Fruit fly (Drosophila melanogaster): ENCODE measurements around the gene CG1965.

DNA sequence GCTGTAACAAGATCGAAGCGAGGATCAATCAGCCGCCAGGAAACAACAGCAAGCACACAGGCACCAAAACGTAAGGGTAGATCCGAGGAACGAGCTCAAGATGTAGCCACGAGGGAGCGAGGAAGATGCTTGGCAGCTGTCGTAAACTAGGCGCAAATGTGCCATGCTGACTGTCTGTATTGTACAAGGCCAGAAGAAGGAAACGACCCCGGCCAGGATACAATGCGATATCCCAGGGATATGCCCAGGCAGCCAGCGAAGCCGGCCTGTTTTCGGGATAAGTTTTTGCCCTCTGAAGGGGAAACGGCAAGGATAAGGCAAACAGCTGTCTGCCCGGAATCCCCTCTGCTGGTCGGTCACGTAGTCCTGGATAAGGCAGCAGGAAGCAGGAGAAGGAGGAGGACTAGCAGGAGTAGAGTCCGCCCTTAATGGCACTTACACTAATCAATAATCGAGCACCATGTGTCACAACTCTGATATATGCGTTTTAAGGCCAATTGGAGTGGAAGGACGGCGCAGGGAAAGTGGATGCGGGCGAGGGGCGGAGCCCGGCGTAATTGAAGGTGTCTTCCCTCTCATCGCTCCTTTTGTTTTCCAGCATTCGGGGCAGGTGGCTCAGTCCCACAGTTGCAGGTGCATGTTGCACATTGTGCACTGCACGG, 38.4 kb downstream of the CG1965 start:
- TF ChIP-seq Pif1A (GFP tag; optimal IDR thresholded peaks at IDR 0.05): no peak
- TF ChIP-seq CG8301 (tag; optimal IDR thresholded peaks at IDR 0.05): no peak
- TF ChIP-seq CG17806 (tag; optimal IDR thresholded peaks at IDR 0.05): no peak
- TF ChIP-seq Pif1B (GFP tag; optimal IDR thresholded peaks at IDR 0.05): no peak
- TF ChIP-seq fd96Ca (GFP tag; IDR thresholded peaks at IDR 0.05): no peak
- no peak for TF ChIP-seq D1 (tag; optimal IDR thresholded peaks at IDR 0.05)
- no peak for TF ChIP-seq CG14655 (GFP tag; optimal IDR thresholded peaks at IDR 0.05)
- TF ChIP-seq CG34367 (tag; optimal IDR thresholded peaks at IDR 0.05): no peak
